Worm (Caenorhabditis elegans) whole organism, L4 larva: Measurements from ENCODE around the gene cyn-13.
"Not testable (repeated sequence)": the region's sequence is repeated elsewhere in the genome, so short reads cannot be mapped to it uniquely, and the experiment has no call there.

Experiments
- hmg-1.1 ChIP-seq: fragments of 200-800 bp; sonication (Bioruptor generic); IDR thresholded peaks from 2 replicates; pipeline ENCODE4 v1.3.6; 2022; ENCODE audit warnings: missing genetic modification reagents, missing genetic modification characterization, missing compliant biosample characterization
- lsy-2 ChIP-seq, 2 experiments: fragments of 150-350 bp in 1 of 2; sonication (generic microtip) in 1 of 2; optimal IDR thresholded peaks; 2 replicates each; lab custom pipeline; 2014 to 2017; ENCODE audit warnings: missing biosample characterization in 2 of 2, missing genetic modification characterization in 2 of 2
- unc-62 ChIP-seq, 3 experiments: fragments of 150-350 bp in 1 of 3; sonication (generic microtip); optimal IDR thresholded peaks in 2 of 3; peaks in 1 of 3; 1 replicate in 1 of 3; 2 replicates in 2 of 3; lab custom pipeline; 2014 to 2017; ENCODE audit warnings: missing biosample characterization in 3 of 3, missing genetic modification characterization in 3 of 3, missing genetic modification reagents in 3 of 3, missing genotype in 1 of 3

DNA sequence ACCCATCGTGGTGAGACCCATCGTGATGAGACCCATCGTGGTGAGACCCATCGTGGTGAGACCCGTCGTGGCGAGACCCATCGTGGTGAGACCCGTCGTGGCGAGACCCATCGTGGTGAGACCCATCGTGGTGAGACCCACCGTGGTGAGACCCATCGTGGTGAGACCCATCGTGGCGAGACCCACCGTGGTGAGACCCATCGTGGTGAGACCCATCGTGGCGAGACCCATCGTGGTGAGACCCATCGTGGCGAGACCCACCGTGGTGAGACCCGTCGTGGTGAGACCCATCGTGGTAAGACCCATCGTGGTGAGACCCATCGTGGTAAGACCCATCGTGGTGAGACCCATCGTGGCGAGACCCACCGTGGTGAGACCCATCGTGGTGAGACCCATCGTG, 24.5 kb upstream of the cyn-13 start:
- TF ChIP-seq lsy-2 (tag; optimal IDR thresholded peaks at IDR 0.05; lab: Kevin White, UChicago); hmg-1.1; unc-62 (GFP tag; optimal IDR thresholded peaks at IDR 0.05 in 1 of 2; lab: Kevin White, UChicago); unc-62 (tag; optimal IDR thresholded peaks at IDR 0.05; lab: Kevin White, UChicago): not testable (repeated sequence)
